Fruit fly (Drosophila melanogaster) whole organism, embryonic: ENCODE results near the gene Eato.

Experiments used
- Atf3 ChIP-seq: fragments of 200-800 bp; sonication (Bioruptor generic); optimal IDR thresholded peaks from 3 replicates; lab custom pipeline; 2016; ENCODE audit warnings: missing biosample characterization, missing genetic modification characterization
- CG10209 ChIP-seq: fragments of 200-800 bp; sonication (Bioruptor generic); optimal IDR thresholded peaks from 3 replicates; lab custom pipeline; 2017; ENCODE audit warnings: missing biosample characterization, mild to moderate bottlenecking, missing genetic modification characterization, missing genetic modification reagents
- CG10543 ChIP-seq: fragments of 200-800 bp; sonication (Bioruptor generic); optimal IDR thresholded peaks from 3 replicates; lab custom pipeline; 2017; ENCODE audit warnings: missing biosample characterization, mild to moderate bottlenecking, missing genetic modification characterization, moderate library complexity
- CG10979 ChIP-seq: fragments of 200-800 bp; sonication (Bioruptor generic); optimal IDR thresholded peaks from 2 replicates; lab custom pipeline; 2018; ENCODE audit warnings: missing biosample characterization, mild to moderate bottlenecking, missing genetic modification characterization, moderate library complexity
- CG11456 ChIP-seq: fragments of 200-800 bp; sonication (Bioruptor generic); IDR thresholded peaks from 3 replicates; pipeline ENCODE4 v1.3.6; 2022; ENCODE audit warnings: missing biosample characterization, missing genetic modification characterization
- CG12744 ChIP-seq: fragments of 200-800 bp; sonication (Bioruptor generic); optimal IDR thresholded peaks from 2 replicates; lab custom pipeline; 2016; ENCODE audit warnings: missing biosample characterization, missing genetic modification characterization
- CG13296 ChIP-seq: fragments of 200-800 bp; sonication (Bioruptor generic); optimal IDR thresholded peaks from 3 replicates; lab custom pipeline; 2018; ENCODE audit warnings: missing biosample characterization, mild to moderate bottlenecking, missing genetic modification characterization
- CG16815 ChIP-seq: fragments of 200-800 bp; sonication (Bioruptor generic); optimal IDR thresholded peaks from 3 replicates; lab custom pipeline; 2017; ENCODE audit warnings: missing biosample characterization, mild to moderate bottlenecking, missing genetic modification characterization
- CG16863 ChIP-seq: fragments of 200-800 bp; sonication (Bioruptor generic); optimal IDR thresholded peaks from 3 replicates; lab custom pipeline; 2016; ENCODE audit warnings: missing biosample characterization, missing genetic modification characterization
- CG17829 ChIP-seq: fragments of 200-800 bp; optimal IDR thresholded peaks from 2 replicates; lab custom pipeline; 2019; ENCODE audit warnings: missing biosample characterization, mild to moderate bottlenecking, missing genetic modification characterization, moderate library complexity
- CG2116 ChIP-seq: fragments of 200-800 bp; sonication (Bioruptor generic); optimal IDR thresholded peaks from 3 replicates; lab custom pipeline; 2018; ENCODE audit warnings: missing biosample characterization, mild to moderate bottlenecking, missing genetic modification characterization
- CG2202 ChIP-seq: fragments of 200-800 bp; sonication (Bioruptor generic); optimal IDR thresholded peaks from 2 replicates; lab custom pipeline; 2018; ENCODE audit warnings: missing biosample characterization, mild to moderate bottlenecking, missing genetic modification characterization
- CG31224 ChIP-seq: fragments of 200-800 bp; sonication (Bioruptor generic); IDR thresholded peaks from 2 replicates; pipeline ENCODE4 v1.3.6; 2022; ENCODE audit warnings: missing biosample characterization, missing genetic modification characterization
- CG4404 ChIP-seq: fragments of 200-800 bp; sonication (Bioruptor generic); IDR thresholded peaks from 2 replicates; pipeline ENCODE4 v1.3.6; 2022; ENCODE audit warnings: missing biosample characterization, missing genetic modification characterization
- CG4424 ChIP-seq: fragments of 200-800 bp; sonication (Bioruptor generic); optimal IDR thresholded peaks from 3 replicates; lab custom pipeline; 2016; ENCODE audit warnings: missing biosample characterization, missing genetic modification characterization
- CG6854 ChIP-seq: fragments of 200-800 bp; sonication (Bioruptor generic); optimal IDR thresholded peaks from 3 replicates; lab custom pipeline; 2017; ENCODE audit warnings: missing biosample characterization, mild to moderate bottlenecking, missing genetic modification characterization
- CG7928 ChIP-seq: fragments of 200-800 bp; sonication (Bioruptor generic); optimal IDR thresholded peaks from 2 replicates; lab custom pipeline; 2017; ENCODE audit warnings: missing biosample characterization, mild to moderate bottlenecking, missing genetic modification characterization
- CG8089 ChIP-seq: fragments of 200-800 bp; sonication (Bioruptor generic); optimal IDR thresholded peaks from 3 replicates; lab custom pipeline; 2016; ENCODE audit warnings: missing biosample characterization, missing genetic modification characterization
- CG9932 ChIP-seq: fragments of 200-800 bp; sonication (Bioruptor generic); IDR thresholded peaks from 2 replicates; pipeline ENCODE4 v1.3.6; 2022; ENCODE audit warnings: missing biosample characterization, missing genetic modification characterization
- CoRest ChIP-seq: fragments of 200-800 bp; sonication (Bioruptor generic); optimal IDR thresholded peaks from 3 replicates; lab custom pipeline; 2018; ENCODE audit warnings: missing biosample characterization, mild to moderate bottlenecking, missing genetic modification characterization, moderate library complexity
- Dref ChIP-seq: fragments of 200-800 bp; sonication (Bioruptor generic); IDR thresholded peaks from 2 replicates; pipeline ENCODE4 v1.3.6; 2022; ENCODE audit warnings: missing biosample characterization, missing genetic modification characterization
- E2f2 ChIP-seq: fragments of 200-800 bp; sonication (Bioruptor generic); IDR thresholded peaks from 2 replicates; pipeline ENCODE4 v1.3.6; 2022; ENCODE audit warnings: missing biosample characterization, missing genetic modification characterization
- HLH4C ChIP-seq: fragments of 200-800 bp; sonication (Bioruptor generic); IDR thresholded peaks from 3 replicates; pipeline ENCODE4 v1.3.6; 2022; ENCODE audit warnings: missing biosample characterization, missing genetic modification characterization; ENCODE audit not compliant: partially characterized antibody
- Hand ChIP-seq: fragments of 200-800 bp; sonication (Bioruptor generic); optimal IDR thresholded peaks from 2 replicates; lab custom pipeline; 2017; ENCODE audit warnings: mild to moderate bottlenecking, missing biosample characterization, missing genetic modification reagents, missing genetic modification characterization
- HmgZ ChIP-seq: fragments of 200-800 bp; sonication (Bioruptor generic); optimal IDR thresholded peaks from 2 replicates; lab custom pipeline; 2018; ENCODE audit warnings: missing biosample characterization, mild to moderate bottlenecking, missing genetic modification characterization
- MESR4 ChIP-seq: fragments of 200-800 bp; sonication (Bioruptor generic); optimal IDR thresholded peaks from 2 replicates; lab custom pipeline; 2018; ENCODE audit warnings: missing biosample characterization, mild to moderate bottlenecking, missing genetic modification characterization, moderate library complexity
- Myb ChIP-seq: fragments of 200-800 bp; sonication (Bioruptor generic); optimal IDR thresholded peaks from 2 replicates; lab custom pipeline; 2016; ENCODE audit warnings: missing biosample characterization, missing genetic modification characterization
- Scr ChIP-seq: fragments of 200-800 bp; sonication (Bioruptor generic); IDR thresholded peaks from 2 replicates; pipeline ENCODE4 v1.3.6; 2022; ENCODE audit warnings: missing biosample characterization, missing genetic modification characterization; ENCODE audit not compliant: partially characterized antibody
- bbx ChIP-seq: fragments of 200-800 bp; sonication (Bioruptor generic); IDR thresholded peaks from 2 replicates; pipeline ENCODE4 v1.3.6; 2022; ENCODE audit warnings: missing biosample characterization, missing genetic modification characterization; ENCODE audit not compliant: partially characterized antibody
- btn ChIP-seq: fragments of 200-800 bp; sonication (Bioruptor generic); optimal IDR thresholded peaks from 2 replicates; lab custom pipeline; 2016; ENCODE audit warnings: missing biosample characterization, missing genetic modification characterization
- dmrt11E ChIP-seq: fragments of 200-800 bp; sonication (Bioruptor generic); optimal IDR thresholded peaks from 3 replicates; lab custom pipeline; 2018; ENCODE audit warnings: missing biosample characterization, mild to moderate bottlenecking, missing genetic modification characterization, moderate library complexity
- ems ChIP-seq: fragments of 200-800 bp; sonication (Bioruptor generic); optimal IDR thresholded peaks from 3 replicates; lab custom pipeline; 2016; ENCODE audit warnings: missing biosample characterization, missing genetic modification characterization
- esg ChIP-seq: fragments of 200-800 bp; sonication (Bioruptor generic); conservative IDR thresholded peaks from 2 replicates; pipeline ENCODE4 v1.3.6; 2022; ENCODE audit warnings: missing biosample characterization, missing genetic modification characterization
- ewg ChIP-seq: fragments of 200-800 bp; sonication (Bioruptor generic); optimal IDR thresholded peaks from 3 replicates; lab custom pipeline; 2017; ENCODE audit warnings: mild to moderate bottlenecking, missing biosample characterization, missing genetic modification reagents, missing genetic modification characterization
- fru ChIP-seq: fragments of >200 bp; optimal IDR thresholded peaks from 2 replicates; lab custom pipeline; 2017
- hkb ChIP-seq, 2 experiments: fragments of 200-800 bp in 1 of 2; fragments of >200 bp in 1 of 2; sonication (Bioruptor generic) in 1 of 2; IDR thresholded peaks in 1 of 2; optimal IDR thresholded peaks in 1 of 2; 2 replicates each; pipeline versions ENCODE4 v1.3.6 to Lab custom; 2017 to 2022; ENCODE audit warnings: missing biosample characterization in 1 of 2, missing genetic modification characterization in 1 of 2
- jigr1 ChIP-seq: fragments of 200-800 bp; sonication (Bioruptor generic); IDR thresholded peaks from 3 replicates; pipeline ENCODE4 v1.3.6; 2022; ENCODE audit warnings: missing biosample characterization, missing genetic modification characterization
- jumu ChIP-seq: fragments of 200-800 bp; sonication (Bioruptor generic); optimal IDR thresholded peaks from 3 replicates; lab custom pipeline; 2016; ENCODE audit warnings: missing biosample characterization, missing genetic modification characterization
- kay ChIP-seq: fragments of 200-800 bp; sonication (Bioruptor generic); optimal IDR thresholded peaks from 2 replicates; lab custom pipeline; 2016; ENCODE audit warnings: missing biosample characterization, missing genetic modification characterization
- lov ChIP-seq, 2 experiments: fragments of 200-800 bp in 1 of 2; fragments of >200 bp in 1 of 2; sonication (Bioruptor generic) in 1 of 2; IDR thresholded peaks in 1 of 2; optimal IDR thresholded peaks in 1 of 2; 2 replicates in 1 of 2; 3 replicates in 1 of 2; pipeline versions ENCODE4 v1.3.6 to Lab custom; 2017 to 2022; ENCODE audit warnings: missing biosample characterization in 1 of 2, missing genetic modification characterization in 1 of 2
- luna ChIP-seq: fragments of 200-800 bp; sonication (Bioruptor generic); optimal IDR thresholded peaks from 2 replicates; lab custom pipeline; 2016; ENCODE audit warnings: missing biosample characterization, missing genetic modification characterization
- nerfin-1 ChIP-seq: fragments of 200-800 bp; sonication (Bioruptor generic); optimal IDR thresholded peaks from 3 replicates; lab custom pipeline; 2019; ENCODE audit warnings: missing biosample characterization, mild to moderate bottlenecking, missing genetic modification characterization, moderate library complexity
- otp ChIP-seq: fragments of 200-800 bp; sonication (Bioruptor generic); IDR thresholded peaks from 3 replicates; pipeline ENCODE4, ENCODE4 v1.3.6; 2022; ENCODE audit warnings: missing biosample characterization, missing genetic modification characterization
- row ChIP-seq: fragments of 200-800 bp; sonication (Bioruptor generic); IDR thresholded peaks from 3 replicates; pipeline ENCODE4 v1.3.6; 2022; ENCODE audit warnings: missing biosample characterization, missing genetic modification characterization
- sim ChIP-seq: fragments of 200-800 bp; sonication (Bioruptor generic); IDR thresholded peaks from 2 replicates; pipeline ENCODE4 v1.3.6; 2022; ENCODE audit warnings: missing biosample characterization, missing genetic modification characterization
- sisA ChIP-seq: fragments of 200-800 bp; sonication (Bioruptor generic); IDR thresholded peaks from 2 replicates; pipeline ENCODE4 v1.3.6; 2022; ENCODE audit warnings: missing biosample characterization, missing genetic modification characterization
- stwl ChIP-seq: fragments of 200-800 bp; sonication (Bioruptor generic); optimal IDR thresholded peaks from 3 replicates; lab custom pipeline; 2018; ENCODE audit warnings: missing biosample characterization, mild to moderate bottlenecking, missing genetic modification characterization, moderate library complexity
- sug ChIP-seq: fragments of 200-800 bp; optimal IDR thresholded peaks from 2 replicates; lab custom pipeline; 2019; ENCODE audit warnings: missing biosample characterization, mild to moderate bottlenecking, missing genetic modification characterization, moderate library complexity
- unc-4 ChIP-seq: fragments of 200-800 bp; sonication (Bioruptor generic); IDR thresholded peaks from 2 replicates; pipeline ENCODE4 v1.3.6; 2022; ENCODE audit warnings: missing biosample characterization, missing genetic modification characterization; ENCODE audit not compliant: partially characterized antibody
- unpg ChIP-seq: fragments of 200-800 bp; sonication (Bioruptor generic); optimal IDR thresholded peaks from 3 replicates; lab custom pipeline; 2018; ENCODE audit warnings: missing biosample characterization, mild to moderate bottlenecking, missing genetic modification characterization, moderate library complexity
- vnd ChIP-seq: fragments of 200-800 bp; sonication (Bioruptor generic); IDR thresholded peaks from 3 replicates; pipeline ENCODE4 v1.3.6; 2022; ENCODE audit warnings: missing biosample characterization, missing genetic modification characterization; ENCODE audit not compliant: partially characterized antibody

The Eato gene

dm6 chr2L:13829540-13829939 is 45.7 kb downstream of the Eato start, which contains the start of the genes Arpc1 and Orc5 (continued):
- TF ChIP-seq Atf3 (no peak), CG31224 (no peak), stwl (tag; lab: Kevin White, UChicago) (peak; percentile 48), otp (no peak), CG10209 (no peak), HLH4C (GFP tag; lab: Robert Waterston, UW) (peak; percentile 77), luna (GFP tag; lab: Kevin White, UChicago) (no peak), CoRest (tag; lab: Kevin White, UChicago) (peak; percentile 25), CG4424 (GFP tag; lab: Kevin White, UChicago) (no peak), ems (no peak), CG10543 (no peak), lov (optimal IDR thresholded peaks at IDR 0.05; lab: Kevin White, UChicago) (no peak), lov (GFP tag; IDR thresholded peaks at IDR 0.05; lab: Robert Waterston, UW) (no peak), CG2202 (tag; lab: Kevin White, UChicago) (no peak), sim (GFP tag; lab: Robert Waterston, UW) (no peak), ewg (GFP tag; lab: Kevin White, UChicago) (no peak), dmrt11E (tag; lab: Kevin White, UChicago) (no peak), CG6854 (GFP tag; lab: Kevin White, UChicago) (no peak), E2f2 (GFP tag; lab: Robert Waterston, UW) (peak; percentile 90), sisA (GFP tag; lab: Robert Waterston, UW) (no peak), jumu (GFP tag; lab: Kevin White, UChicago) (no peak), CG12744 (GFP tag; lab: Kevin White, UChicago) (no peak), Scr (GFP tag; lab: Robert Waterston, UW) (peak; percentile 86), Myb (peak; percentile 83), hkb (optimal IDR thresholded peaks at IDR 0.05; lab: Kevin White, UChicago) (no peak), hkb (GFP tag; IDR thresholded peaks at IDR 0.05; lab: Robert Waterston, UW) (no peak), CG8089 (GFP tag; lab: Kevin White, UChicago) (no peak), CG13296 (no peak), jigr1 (GFP tag; lab: Robert Waterston, UW) (no peak), HmgZ (peak; percentile 67), btn (GFP tag; lab: Kevin White, UChicago) (no peak), fru (lab: Kevin White, UChicago) (no peak), Dref (GFP tag; lab: Robert Waterston, UW) (peak; percentile 89), unc-4 (GFP tag; lab: Robert Waterston, UW) (peak; percentile 96), CG4404 (no peak), CG11456 (GFP tag; lab: Robert Waterston, UW) (no peak), nerfin-1 (tag; lab: Kevin White, UChicago) (peak; percentile 18), CG2116 (GFP tag; lab: Kevin White, UChicago) (peak; percentile 81), sug (tag; lab: Kevin White, UChicago) (no peak), row (GFP tag; lab: Robert Waterston, UW) (peak; percentile 36; the same call in 1 of the 3 replicates), kay (peak; percentile 78), vnd (GFP tag; lab: Robert Waterston, UW) (peak; percentile 73), CG16863 (GFP tag; lab: Kevin White, UChicago) (no peak), CG16815 (GFP tag; lab: Kevin White, UChicago) (no peak), CG9932 (GFP tag; lab: Robert Waterston, UW) (no peak), CG10979 (tag; lab: Kevin White, UChicago) (no peak), CG7928 (GFP tag; lab: Kevin White, UChicago) (no peak), esg (no peak), Hand (GFP tag; lab: Kevin White, UChicago) (no peak), CG17829 (tag; lab: Kevin White, UChicago) (peak; percentile 9), unpg (GFP tag; lab: Kevin White, UChicago) (no peak), MESR4 (GFP tag; lab: Kevin White, UChicago) (peak; percentile 74), bbx (peak; percentile 91)
